Fruit fly (Drosophila melanogaster) whole organism, prepupa: Measurements from ENCODE around the gene Jon74E.

Experiments
- CG11902 ChIP-seq: fragments of 200-800 bp; sonication (Bioruptor generic); optimal IDR thresholded peaks from 3 replicates; lab custom pipeline; 2016; ENCODE audit warnings: missing biosample characterization, missing genetic modification characterization
- CG16779 ChIP-seq: fragments of 200-800 bp; sonication (Bioruptor generic); optimal IDR thresholded peaks from 3 replicates; lab custom pipeline; 2017; ENCODE audit warnings: missing biosample characterization, mild to moderate bottlenecking, missing genetic modification characterization
- CG3919 ChIP-seq: fragments of 200-800 bp; sonication (Bioruptor generic); optimal IDR thresholded peaks from 3 replicates; lab custom pipeline; 2016; ENCODE audit warnings: missing biosample characterization, missing genetic modification characterization
- CG6808 ChIP-seq: fragments of 200-800 bp; sonication (Bioruptor generic); optimal IDR thresholded peaks from 3 replicates; lab custom pipeline; 2017; ENCODE audit warnings: missing biosample characterization, missing genetic modification characterization, mild to moderate bottlenecking, moderate library complexity, missing genetic modification reagents
- CG8632 ChIP-seq: fragments of 200-800 bp; sonication (Bioruptor generic); optimal IDR thresholded peaks from 3 replicates; lab custom pipeline; 2016; ENCODE audit warnings: missing biosample characterization, missing genetic modification characterization
- Eip75B ChIP-seq: fragments of 200-800 bp; sonication (Bioruptor generic); optimal IDR thresholded peaks from 3 replicates; lab custom pipeline; 2016; ENCODE audit warnings: missing biosample characterization, missing genetic modification characterization
- Eip78C ChIP-seq: fragments of 200-800 bp; sonication (Bioruptor generic); peaks from one replicate; lab custom pipeline; 2016; ENCODE audit warnings: missing biosample characterization, missing genetic modification characterization
- Eip93F ChIP-seq: fragments of 200-800 bp; sonication (Bioruptor generic); optimal IDR thresholded peaks from 2 replicates; lab custom pipeline; 2016; ENCODE audit warnings: missing biosample characterization, mild to moderate bottlenecking, missing genetic modification characterization
- Hr39 ChIP-seq: fragments of 200-800 bp; sonication (Bioruptor generic); optimal IDR thresholded peaks from 2 replicates; lab custom pipeline; 2016; ENCODE audit warnings: missing biosample characterization, missing genetic modification characterization
- Sox102F ChIP-seq: fragments of 200-800 bp; sonication (Bioruptor generic); optimal IDR thresholded peaks from 2 replicates; lab custom pipeline; 2016; ENCODE audit warnings: missing biosample characterization, mild to moderate bottlenecking, missing genetic modification characterization
- net ChIP-seq: fragments of 200-800 bp; sonication (Bioruptor generic); optimal IDR thresholded peaks from 3 replicates; lab custom pipeline; 2016; ENCODE audit warnings: missing biosample characterization, missing genetic modification characterization
- ss ChIP-seq, 2 experiments: fragments of 200-800 bp; sonication (Bioruptor generic); optimal IDR thresholded peaks; 2 replicates in 1 of 2; 3 replicates in 1 of 2; lab custom pipeline; 2017 to 2018; ENCODE audit warnings: mild to moderate bottlenecking in 2 of 2, missing biosample characterization in 2 of 2, missing genetic modification characterization in 2 of 2, moderate library complexity in 1 of 2

DNA sequence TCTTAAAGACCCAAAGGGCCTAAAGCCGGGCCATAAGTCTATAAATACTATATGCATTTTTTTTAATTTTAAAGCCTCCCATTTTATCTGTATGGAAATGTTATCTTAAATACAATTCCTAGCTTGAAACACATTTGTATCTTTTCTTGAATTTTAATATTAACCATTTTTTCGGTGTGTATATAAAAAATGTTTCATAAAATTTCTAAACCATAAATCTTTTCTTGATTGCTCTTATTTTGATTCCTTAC lies 42.2 kb upstream of the Jon74E start:
- TF ChIP-seq Sox102F (GFP tag; lab: Kevin White, UChicago): no peak
- no peak for TF ChIP-seq Hr39 (GFP tag; lab: Kevin White, UChicago)
- no peak for TF ChIP-seq Eip75B (GFP tag; lab: Kevin White, UChicago)
- TF ChIP-seq CG16779 (tag; lab: Kevin White, UChicago): no peak
- no peak for TF ChIP-seq ss (GFP tag; optimal IDR thresholded peaks at IDR 0.05; lab: Kevin White, UChicago)
- TF ChIP-seq CG11902: no peak
- TF ChIP-seq CG3919 (GFP tag; lab: Kevin White, UChicago): no peak
- TF ChIP-seq Eip93F: no peak
- TF ChIP-seq CG8632 (GFP tag; lab: Kevin White, UChicago): no peak
- no peak for TF ChIP-seq net (GFP tag; lab: Kevin White, UChicago)
- no peak for TF ChIP-seq CG6808 (GFP tag; lab: Kevin White, UChicago)
- TF ChIP-seq Eip78C: peak; percentile 56
